Worm (Caenorhabditis elegans) whole organism, L1 larva: Measurements from ENCODE around the gene hlh-3.

Experiments used
- C04F5.9 ChIP-seq: sonication (generic microtip); optimal IDR thresholded peaks from 2 replicates; lab custom pipeline; 2016; ENCODE audit warnings: missing genetic modification characterization, missing compliant biosample characterization
- C34B4.2 ChIP-seq: sonication (generic microtip); optimal IDR thresholded peaks from 2 replicates; lab custom pipeline; 2017; ENCODE audit warnings: mild to moderate bottlenecking, missing genetic modification characterization, missing compliant biosample characterization
- F16B12.6 ChIP-seq: fragments of 150-350 bp; optimal IDR thresholded peaks from 2 replicates; lab custom pipeline; 2014; ENCODE audit warnings: missing biosample characterization, missing genetic modification characterization
- Y116A8C.19 ChIP-seq: sonication (generic microtip); optimal IDR thresholded peaks from 2 replicates; lab custom pipeline; 2016; ENCODE audit warnings: missing compliant biosample characterization, missing genetic modification characterization, borderline replicate concordance
- ama-1 ChIP-seq: fragments of 150-350 bp; optimal IDR thresholded peaks from 2 replicates; lab custom pipeline; 2014
- ceh-8 ChIP-seq: fragments of 200-800 bp; sonication (Bioruptor generic); optimal IDR thresholded peaks from 2 replicates; lab custom pipeline; 2018; ENCODE audit warnings: mild to moderate bottlenecking, missing genetic modification characterization, moderate library complexity, missing compliant biosample characterization
- ceh-82 ChIP-seq, 3 experiments: fragments of 150-350 bp in 1 of 3; sonication (generic microtip) in 2 of 3; optimal IDR thresholded peaks; 2 replicates each; lab custom pipeline; 2014 to 2017; ENCODE audit warnings: missing biosample characterization in 3 of 3, missing genetic modification characterization in 3 of 3
- ceh-88 ChIP-seq: fragments of 200-800 bp; sonication (Bioruptor generic); IDR thresholded peaks from 2 replicates; pipeline ENCODE4 v1.3.6; 2022; ENCODE audit warnings: missing genetic modification characterization, missing compliant biosample characterization
- ceh-90 ChIP-seq: sonication (generic microtip); optimal IDR thresholded peaks from 2 replicates; lab custom pipeline; 2016; ENCODE audit warnings: missing genetic modification characterization, missing compliant biosample characterization
- dpl-1 ChIP-seq, 3 experiments: fragments of 150-350 bp in 2 of 3; sonication (generic microtip) in 1 of 3; optimal IDR thresholded peaks; 2 replicates each; lab custom pipeline; 2014 to 2017; ENCODE audit warnings: missing biosample characterization in 3 of 3, missing genetic modification characterization in 3 of 3, missing genetic modification reagents in 3 of 3
- dsc-1 ChIP-seq: sonication (generic microtip); optimal IDR thresholded peaks from 2 replicates; lab custom pipeline; 2016; ENCODE audit warnings: mild to moderate bottlenecking, missing genetic modification characterization, missing compliant biosample characterization
- egl-13 ChIP-seq: sonication (generic microtip); optimal IDR thresholded peaks from 2 replicates; lab custom pipeline; 2016; ENCODE audit warnings: missing genotype, missing genetic modification reagents, missing genetic modification characterization, missing compliant biosample characterization
- fkh-10 ChIP-seq: sonication (generic microtip); optimal IDR thresholded peaks from 2 replicates; lab custom pipeline; 2017; ENCODE audit warnings: missing biosample characterization, missing genetic modification reagents, missing genetic modification characterization
- fkh-8 ChIP-seq: sonication (generic microtip); optimal IDR thresholded peaks from 2 replicates; lab custom pipeline; 2016; ENCODE audit warnings: mild to moderate bottlenecking, missing genetic modification characterization, missing compliant biosample characterization
- fos-1 ChIP-seq: fragments of 150-350 bp; optimal IDR thresholded peaks from 2 replicates; lab custom pipeline; 2014; ENCODE audit warnings: missing biosample characterization, missing genetic modification characterization
- grh-1 ChIP-seq: fragments of 200-800 bp; sonication (Bioruptor generic); IDR thresholded peaks from 2 replicates; pipeline ENCODE4 v1.3.6; 2022; ENCODE audit warnings: missing genetic modification reagents, missing genetic modification characterization, missing compliant biosample characterization
- irx-1 ChIP-seq: sonication (generic microtip); optimal IDR thresholded peaks from 2 replicates; lab custom pipeline; 2016; ENCODE audit warnings: missing genetic modification characterization, missing compliant biosample characterization
- lin-13 ChIP-seq: fragments of 150-350 bp; optimal IDR thresholded peaks from 2 replicates; lab custom pipeline; 2014; ENCODE audit warnings: missing biosample characterization, missing genetic modification reagents, missing genetic modification characterization
- lin-14 ChIP-seq: fragments of 200-800 bp; sonication (Bioruptor generic); optimal IDR thresholded peaks from 2 replicates; lab custom pipeline; 2018; ENCODE audit warnings: mild to moderate bottlenecking, missing genetic modification characterization, moderate library complexity, missing compliant biosample characterization
- lin-15B ChIP-seq: fragments of 150-350 bp; sonication (generic microtip); optimal IDR thresholded peaks from 3 replicates; lab custom pipeline; 2014; ENCODE audit warnings: missing biosample characterization, missing genetic modification characterization
- lin-35 ChIP-seq, 2 experiments: fragments of 150-350 bp; optimal IDR thresholded peaks; 2 replicates each; lab custom pipeline; 2014; ENCODE audit warnings: missing biosample characterization in 2 of 2, missing genetic modification characterization in 2 of 2, missing genetic modification reagents in 2 of 2
- lin-39 ChIP-seq: fragments of 150-350 bp; optimal IDR thresholded peaks from 2 replicates; lab custom pipeline; 2014; ENCODE audit warnings: missing biosample characterization, missing genetic modification reagents, missing genetic modification characterization
- lir-3 ChIP-seq: sonication (generic microtip); optimal IDR thresholded peaks from 2 replicates; lab custom pipeline; 2016; ENCODE audit warnings: mild to moderate bottlenecking, missing genetic modification characterization, moderate library complexity, missing compliant biosample characterization; ENCODE audit not compliant: poor library complexity
- lsy-2 ChIP-seq, 2 experiments: fragments of 150-350 bp; optimal IDR thresholded peaks; 2 replicates each; lab custom pipeline; 2014; ENCODE audit warnings: missing biosample characterization in 2 of 2, missing genetic modification characterization in 2 of 2
- mab-9 ChIP-seq: fragments of 200-800 bp; sonication (Bioruptor generic); IDR thresholded peaks from 2 replicates; pipeline ENCODE4 v1.3.6; 2022; ENCODE audit warnings: missing genetic modification reagents, missing genetic modification characterization, missing compliant biosample characterization
- mdl-1 ChIP-seq, 2 experiments: fragments of 150-350 bp; optimal IDR thresholded peaks; 2 replicates each; lab custom pipeline; 2014 to 2017; ENCODE audit warnings: missing biosample characterization in 2 of 2, missing genetic modification characterization in 2 of 2, inconsistent platforms in 1 of 2
- mep-1 ChIP-seq: fragments of 150-350 bp; optimal IDR thresholded peaks from 2 replicates; lab custom pipeline; 2014; ENCODE audit warnings: missing biosample characterization, missing genetic modification characterization
- nhr-11 ChIP-seq: fragments of 150-350 bp; optimal IDR thresholded peaks from 2 replicates; lab custom pipeline; 2014; ENCODE audit warnings: missing biosample characterization, missing genetic modification characterization
- nhr-12 ChIP-seq: sonication (generic microtip); optimal IDR thresholded peaks from 2 replicates; lab custom pipeline; 2017; ENCODE audit warnings: missing biosample characterization, missing genetic modification characterization
- nhr-19 ChIP-seq: fragments of 200-800 bp; sonication (Bioruptor generic); conservative IDR thresholded peaks from 2 replicates; pipeline ENCODE4 v1.3.6; 2022; ENCODE audit warnings: missing genetic modification characterization, missing compliant biosample characterization
- nhr-20 ChIP-seq: sonication (generic microtip); optimal IDR thresholded peaks from 2 replicates; lab custom pipeline; 2016; ENCODE audit warnings: mild to moderate bottlenecking, missing genetic modification characterization, missing compliant biosample characterization
- nhr-71 ChIP-seq: sonication (generic microtip); optimal IDR thresholded peaks from 2 replicates; lab custom pipeline; 2016; ENCODE audit warnings: mild to moderate bottlenecking, missing genetic modification characterization, moderate library complexity, missing compliant biosample characterization
- nhr-76 ChIP-seq: sonication (generic microtip); optimal IDR thresholded peaks from 2 replicates; lab custom pipeline; 2017; ENCODE audit warnings: missing biosample characterization, missing genetic modification characterization
- nhr-84 ChIP-seq: sonication (generic microtip); optimal IDR thresholded peaks from 2 replicates; lab custom pipeline; 2017; ENCODE audit warnings: missing biosample characterization, missing genetic modification characterization
- pag-3 ChIP-seq: sonication (generic microtip); optimal IDR thresholded peaks from 2 replicates; lab custom pipeline; 2017; ENCODE audit warnings: missing genetic modification characterization, mild to moderate bottlenecking, missing compliant biosample characterization, antibody characterized with exemption, borderline replicate concordance; ENCODE audit not compliant: insufficient read depth
- pax-3 ChIP-seq: fragments of 200-800 bp; sonication (Bioruptor generic); optimal IDR thresholded peaks from 2 replicates; lab custom pipeline; 2018; ENCODE audit warnings: mild to moderate bottlenecking, missing genetic modification characterization, moderate library complexity, missing compliant biosample characterization
- rnt-1 ChIP-seq: sonication (generic microtip); optimal IDR thresholded peaks from 2 replicates; lab custom pipeline; 2016; ENCODE audit warnings: mild to moderate bottlenecking, missing genetic modification characterization, moderate library complexity, missing compliant biosample characterization
- snpc-4 ChIP-seq: fragments of 150-350 bp; optimal IDR thresholded peaks from 2 replicates; lab custom pipeline; 2014; ENCODE audit warnings: missing biosample characterization, missing genetic modification characterization
- snu-23 ChIP-seq: sonication (generic microtip); optimal IDR thresholded peaks from 2 replicates; lab custom pipeline; 2016; ENCODE audit warnings: missing genetic modification characterization, missing compliant biosample characterization
- sox-4 ChIP-seq: sonication (generic microtip); optimal IDR thresholded peaks from 2 replicates; lab custom pipeline; 2016; ENCODE audit warnings: missing genetic modification characterization, missing compliant biosample characterization
- sptf-1 ChIP-seq: fragments of 150-350 bp; optimal IDR thresholded peaks from 2 replicates; lab custom pipeline; 2014; ENCODE audit warnings: missing biosample characterization, missing genetic modification characterization
- sup-37 ChIP-seq: fragments of 200-800 bp; sonication (Bioruptor generic); optimal IDR thresholded peaks from 2 replicates; lab custom pipeline; 2018; ENCODE audit warnings: mild to moderate bottlenecking, missing genetic modification characterization, missing compliant biosample characterization
- swsn-7 ChIP-seq: sonication (generic microtip); optimal IDR thresholded peaks from 2 replicates; lab custom pipeline; 2016; ENCODE audit warnings: missing genetic modification characterization, missing compliant biosample characterization
- tlp-1 ChIP-seq: fragments of 150-350 bp; optimal IDR thresholded peaks from 2 replicates; lab custom pipeline; 2014; ENCODE audit warnings: missing biosample characterization, missing genetic modification characterization
- unc-130 ChIP-seq: fragments of 150-350 bp; optimal IDR thresholded peaks from 2 replicates; lab custom pipeline; 2017; ENCODE audit warnings: missing biosample characterization, missing genetic modification characterization, inconsistent platforms
- unc-30 ChIP-seq: sonication (generic microtip); optimal IDR thresholded peaks from 2 replicates; lab custom pipeline; 2017; ENCODE audit warnings: missing biosample characterization, missing genetic modification characterization
- unc-62 ChIP-seq: fragments of 150-350 bp; optimal IDR thresholded peaks from 2 replicates; lab custom pipeline; 2014; ENCODE audit warnings: missing biosample characterization, missing genetic modification reagents, missing genetic modification characterization
- unc-86 ChIP-seq: sonication (generic microtip); optimal IDR thresholded peaks from 2 replicates; lab custom pipeline; 2016; ENCODE audit warnings: missing genetic modification characterization, missing compliant biosample characterization
- unc-98 ChIP-seq: fragments of 200-800 bp; sonication (Bioruptor generic); IDR thresholded peaks from 2 replicates; pipeline ENCODE4 v1.3.6; 2022; ENCODE audit warnings: missing genetic modification characterization, missing compliant biosample characterization
- vab-15 ChIP-seq: sonication (generic microtip); optimal IDR thresholded peaks from 2 replicates; lab custom pipeline; 2017; ENCODE audit warnings: missing genotype, mild to moderate bottlenecking, missing genetic modification characterization, missing compliant biosample characterization
- xbp-1 ChIP-seq: sonication (generic microtip); optimal IDR thresholded peaks from 2 replicates; lab custom pipeline; 2016; ENCODE audit warnings: missing genetic modification characterization, missing compliant biosample characterization
- ztf-11 ChIP-seq, 2 experiments: sonication (generic microtip); optimal IDR thresholded peaks; 2 replicates each; lab custom pipeline; 2016 to 2017; ENCODE audit warnings: missing genetic modification characterization in 2 of 2, missing biosample characterization in 1 of 2, missing compliant biosample characterization in 1 of 2
- ztf-4 ChIP-seq: fragments of 150-350 bp; optimal IDR thresholded peaks from 2 replicates; lab custom pipeline; 2014; ENCODE audit warnings: missing biosample characterization, missing genetic modification characterization

The hlh-3 gene

DNA sequence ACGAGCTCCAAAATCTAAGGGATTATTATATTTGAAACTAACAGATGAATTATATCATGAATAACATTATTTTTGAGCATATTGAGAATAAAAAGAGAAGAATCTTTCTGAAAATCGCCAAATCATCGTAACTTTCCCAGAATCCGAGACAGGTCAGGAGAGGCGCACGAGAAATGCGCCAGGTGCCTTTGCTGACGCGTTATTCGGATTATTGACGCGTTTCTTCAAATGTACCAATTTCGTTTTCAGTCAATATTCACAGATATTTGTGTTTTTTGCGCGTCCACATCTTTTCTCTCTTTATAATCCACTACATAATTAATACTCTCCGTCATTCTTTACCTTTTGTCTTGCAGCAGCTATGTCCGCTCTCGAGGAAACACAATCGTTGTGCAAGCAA, 12.6 kb downstream of the hlh-3 start, which contains the start of gene T24H10.1:
Gene T24H10.1 (plus strand): TSS at position 355 of the 400 bp plus-strand sequence.
- no peak for TF ChIP-seq unc-98 (GFP tag; lab: Robert Waterston, UW)
- TF ChIP-seq lin-35 (GFP tag; optimal IDR thresholded peaks at IDR 0.05; lab: Kevin White, UChicago): peak; percentile 82 to 87
- TF ChIP-seq sox-4 (tag; lab: Kevin White, UChicago): peak; percentile 20
- TF ChIP-seq Y116A8C.19 (tag; lab: Kevin White, UChicago): no peak
- TF ChIP-seq lin-15B (tag; lab: Kevin White, UChicago): peak; percentile 10
- no peak for TF ChIP-seq vab-15 (tag; lab: Kevin White, UChicago)
- TF ChIP-seq fkh-10 (GFP tag; lab: Kevin White, UChicago): no peak
- peak; percentile 75 for TF ChIP-seq irx-1
- no peak for TF ChIP-seq tlp-1 (tag; lab: Kevin White, UChicago)
- TF ChIP-seq snu-23 (GFP tag; lab: Kevin White, UChicago): peak; percentile 81
- peak; percentile 80 for TF ChIP-seq dsc-1
- TF ChIP-seq mab-9: no peak
- no peak for TF ChIP-seq sptf-1
- TF ChIP-seq unc-30: no peak
- peak; percentile 71 to 82 (median 81) for TF ChIP-seq dpl-1 (GFP tag; optimal IDR thresholded peaks at IDR 0.05; lab: Kevin White, UChicago)
- peak; percentile 9 for TF ChIP-seq lir-3 (tag; lab: Kevin White, UChicago)
- TF ChIP-seq nhr-84 (tag; lab: Kevin White, UChicago): no peak
- peak; percentile 58 for TF ChIP-seq F16B12.6
- TF ChIP-seq lin-13 (GFP tag; lab: Kevin White, UChicago): peak; percentile 45
- no peak for TF ChIP-seq unc-62 (GFP tag; lab: Kevin White, UChicago)
- TF ChIP-seq lin-39 (tag; lab: Kevin White, UChicago): peak; percentile 45
- peak; percentile 14 for TF ChIP-seq pax-3 (tag; lab: Kevin White, UChicago)
- peak; percentile 80 for TF ChIP-seq nhr-20 (tag; lab: Kevin White, UChicago)
- no peak for TF ChIP-seq C34B4.2 (tag; lab: Kevin White, UChicago)
- peak; percentile 58 for TF ChIP-seq sup-37 (GFP tag; lab: Kevin White, UChicago)
- TF ChIP-seq ceh-90 (tag; lab: Kevin White, UChicago): no peak
- TF ChIP-seq nhr-71 (tag; lab: Kevin White, UChicago): peak; percentile 88
- TF ChIP-seq lin-14 (GFP tag; lab: Kevin White, UChicago): peak; percentile 72
- peak; percentile 23 for TF ChIP-seq fkh-8 (tag; lab: Kevin White, UChicago)
- TF ChIP-seq pag-3 (tag; lab: Kevin White, UChicago): peak; percentile 20
- TF ChIP-seq nhr-12 (tag; lab: Kevin White, UChicago): no peak
- TF ChIP-seq ceh-88 (GFP tag; lab: Robert Waterston, UW): no peak
- TF ChIP-seq grh-1 (GFP tag; lab: Robert Waterston, UW): peak; percentile 54
- TF ChIP-seq unc-86 (tag; lab: Kevin White, UChicago): peak; percentile 71
- peak; percentile 80 for TF ChIP-seq nhr-19 (GFP tag; lab: Robert Waterston, UW)
- TF ChIP-seq fos-1 (tag; lab: Kevin White, UChicago): no peak
- peak; percentile 48 for TF ChIP-seq egl-13 (tag; lab: Kevin White, UChicago)
- peak; percentile 12 for TF ChIP-seq unc-130 (tag; lab: Kevin White, UChicago)
- peak; percentile 67 to 68 (median 67) for TF ChIP-seq ceh-82 (tag; optimal IDR thresholded peaks at IDR 0.05; lab: Kevin White, UChicago)
- peak; percentile 71 for TF ChIP-seq xbp-1 (tag; lab: Kevin White, UChicago)
- TF ChIP-seq swsn-7 (tag; lab: Kevin White, UChicago): peak; percentile 81
- TF ChIP-seq nhr-11 (tag; lab: Kevin White, UChicago): no peak
- TF ChIP-seq lsy-2 (tag; optimal IDR thresholded peaks at IDR 0.05; lab: Kevin White, UChicago): peak; percentile 80
- TF ChIP-seq ztf-4 (tag; lab: Kevin White, UChicago): peak; percentile 36
- TF ChIP-seq nhr-76: no peak
- peak; percentile 89 for TF ChIP-seq mep-1 (tag; lab: Kevin White, UChicago)
- TF ChIP-seq ztf-11 (tag; optimal IDR thresholded peaks at IDR 0.05; lab: Kevin White, UChicago): peak in 1 of 2 experiments; percentile 47
- TF ChIP-seq mdl-1 (tag; optimal IDR thresholded peaks at IDR 0.05; lab: Kevin White, UChicago): peak in 1 of 2 experiments; percentile 20
- TF ChIP-seq ceh-8 (GFP tag; lab: Kevin White, UChicago): peak; percentile 38
- peak; percentile 64 for TF ChIP-seq snpc-4 (tag; lab: Kevin White, UChicago)
- peak; percentile 89 for TF ChIP-seq rnt-1
- peak; percentile 45 for TF ChIP-seq C04F5.9 (tag; lab: Kevin White, UChicago)
- no peak for TF ChIP-seq ama-1 (lab: Kevin White, UChicago)
